Worm (Caenorhabditis elegans): ENCODE measurements around the gene Y54G2A.73.

The Y54G2A.73 gene

ce11 chrIV:3019438-3019837 is 10.7 kb upstream of the Y54G2A.73 start, which contains the start of gene lin-22 (continued):
- TF ChIP-seq unc-62 (GFP tag; optimal IDR thresholded peaks at IDR 0.05 in 1 of 2): no peak
- no peak for TF ChIP-seq unc-62 (tag; optimal IDR thresholded peaks at IDR 0.05)

- TF ChIP-seq lsy-2 (tag; optimal IDR thresholded peaks at IDR 0.05): peak in 1 of 2 experiments; percentile 38
- TF ChIP-seq daf-16 (GFP tag; optimal IDR thresholded peaks at IDR 0.05): no peak
- TF ChIP-seq daf-16 (tag; optimal IDR thresholded peaks at IDR 0.05): no peak
These were observed 9.9 kb upstream of the Y54G2A.73 start for ce11 chrIV:3018588-3018987.

DNA sequence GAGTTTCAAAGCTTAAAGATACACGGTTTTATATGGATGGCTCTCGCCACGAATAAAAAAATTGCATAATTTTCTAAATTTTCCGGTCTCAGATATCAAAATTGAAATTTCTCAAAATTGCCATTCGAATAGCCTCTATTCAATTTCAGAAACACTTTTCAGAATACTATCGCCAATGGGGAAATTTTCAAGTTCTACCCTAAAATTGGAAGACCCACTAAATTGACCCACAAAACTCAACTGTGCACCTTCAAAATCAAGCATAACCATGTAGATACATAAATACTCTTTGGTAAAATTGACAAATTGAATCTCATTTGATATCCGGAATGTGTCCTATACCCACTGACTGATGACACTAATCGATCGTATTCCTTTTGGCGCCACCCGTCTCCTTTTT is 7.5 kb upstream of the Y54G2A.73 start:
- TF ChIP-seq ctbp-1 (GFP tag; IDR thresholded peaks at IDR 0.05) (no peak), unc-62 (GFP tag; optimal IDR thresholded peaks at IDR 0.05 in 1 of 2) (peak in 1 of 2 experiments; percentile 91), unc-62 (tag; optimal IDR thresholded peaks at IDR 0.05) (no peak)

- no peak for TF ChIP-seq lin-1 (GFP tag; IDR thresholded peaks at IDR 0.05)
- TF ChIP-seq nhr-28 (tag; optimal IDR thresholded peaks at IDR 0.05): peak; percentile 26
- TF ChIP-seq hlh-30 (tag; optimal IDR thresholded peaks at IDR 0.05; ENCODE audit: insufficient read depth): peak; percentile 36
- TF ChIP-seq unc-62 (GFP tag; optimal IDR thresholded peaks at IDR 0.05 in 1 of 2): peak in 1 of 2 experiments; percentile 85
- no peak for TF ChIP-seq unc-62 (tag; optimal IDR thresholded peaks at IDR 0.05)
- 0 out of 2 replicates have a peak, but pooled peaks have one; percentile 16 for TF ChIP-seq tra-1 (GFP tag; IDR thresholded peaks at IDR 0.05)
- 0 out of 2 replicates have a peak, but pooled peaks have one; percentile 29 for TF ChIP-seq dmd-9 (GFP tag; IDR thresholded peaks at IDR 0.05)
- no peak for TF ChIP-seq ceh-82 (tag; optimal IDR thresholded peaks at IDR 0.05)
- TF ChIP-seq zip-11 (GFP tag; IDR thresholded peaks at IDR 0.05): no peak
- peak; percentile 81 for TF ChIP-seq aha-1 (tag)
These were observed 5.9 kb upstream of the Y54G2A.73 start for ce11 chrIV:3014610-3015009.

DNA sequence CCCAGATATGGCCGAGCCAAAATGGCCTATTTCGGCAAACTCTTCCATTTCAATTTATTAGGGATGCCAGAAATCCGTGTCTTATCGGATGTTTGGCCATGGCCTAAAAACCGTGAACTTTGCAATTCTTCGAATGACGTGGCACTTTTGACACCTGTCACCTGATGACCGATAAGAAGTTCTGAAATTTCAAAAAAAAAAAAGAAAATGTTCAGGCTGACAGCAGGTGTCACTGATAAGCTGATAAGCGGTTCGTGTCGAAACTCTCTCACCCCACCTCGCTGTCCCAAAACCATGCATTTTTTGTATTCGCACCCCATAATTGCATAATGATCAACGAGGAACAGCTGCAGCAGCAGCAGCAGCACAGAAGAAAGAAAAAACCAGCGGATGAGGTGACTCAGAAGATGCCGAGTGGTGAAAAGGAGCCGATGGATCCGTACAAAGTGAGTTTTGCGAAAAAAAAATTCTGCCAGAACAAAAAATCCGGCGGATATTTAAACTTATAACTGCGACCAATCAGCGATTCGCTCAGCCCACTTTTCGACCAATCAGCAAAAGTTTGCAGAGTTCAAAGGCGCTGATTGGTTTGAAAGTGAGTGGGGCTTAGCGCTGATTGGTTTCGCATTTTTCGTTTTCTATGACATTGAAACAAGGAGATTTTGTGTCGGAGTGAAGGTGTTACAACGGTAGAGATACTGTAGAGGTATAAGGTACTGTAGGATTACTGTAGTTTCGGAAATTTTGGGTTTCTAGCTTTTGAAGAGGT is 3.9 kb upstream of the Y54G2A.73 start, which contains the start of the genes Y54G2A.28 and vrp-1:
Gene Y54G2A.28 (minus strand): TSS at position 48 of the 769 bp plus-strand sequence.
Gene vrp-1 (plus strand): TSS at position 214 of the 769 bp plus-strand sequence.
- no peak for TF ChIP-seq attf-4 (tag; optimal IDR thresholded peaks at IDR 0.05)
- peak; percentile 97 for TF ChIP-seq dmd-6 (GFP tag; IDR thresholded peaks at IDR 0.05)
- no peak for TF ChIP-seq hmg-1.1 (GFP tag; IDR thresholded peaks at IDR 0.05)
- TF ChIP-seq lin-13 (GFP tag; optimal IDR thresholded peaks at IDR 0.05): peak; percentile 49
- TF ChIP-seq nhr-77 (tag; optimal IDR thresholded peaks at IDR 0.05): peak; percentile 53
- peak; percentile 45 for TF ChIP-seq nhr-48 (tag; optimal IDR thresholded peaks at IDR 0.05)
- peak; percentile 2 for TF ChIP-seq jun-1 (tag; optimal IDR thresholded peaks at IDR 0.05)
- peak; percentile 45 for TF ChIP-seq hlh-30 (tag; optimal IDR thresholded peaks at IDR 0.05; ENCODE audit: insufficient read depth)
- TF ChIP-seq daf-16 (GFP tag; optimal IDR thresholded peaks at IDR 0.05): no peak
- TF ChIP-seq daf-16 (tag; optimal IDR thresholded peaks at IDR 0.05): peak; percentile 64
- TF ChIP-seq lin-15B (tag; optimal IDR thresholded peaks at IDR 0.05): no peak
- TF ChIP-seq hlh-11 (tag; optimal IDR thresholded peaks at IDR 0.05): peak; percentile 92
- peak; percentile 53 for TF ChIP-seq set-16 (GFP tag; IDR thresholded peaks at IDR 0.05)
- TF ChIP-seq lir-3 (tag; optimal IDR thresholded peaks at IDR 0.05): no peak
- no peak for TF ChIP-seq ctbp-1 (GFP tag; IDR thresholded peaks at IDR 0.05)
- TF ChIP-seq php-3 (GFP tag; IDR thresholded peaks at IDR 0.05): peak; percentile 73
- peak; percentile 52 to 86 for TF ChIP-seq unc-62 (GFP tag; optimal IDR thresholded peaks at IDR 0.05 in 1 of 2)
- TF ChIP-seq unc-62 (tag; optimal IDR thresholded peaks at IDR 0.05): no peak
- TF ChIP-seq aha-1 (tag): peak; percentile 14
- no peak for TF ChIP-seq spr-1 (tag; optimal IDR thresholded peaks at IDR 0.05)
- peak in 1 of 2 experiments; percentile 9 for TF ChIP-seq hif-1 (tag; optimal IDR thresholded peaks at IDR 0.05)
- peak; percentile 44; the same call in 1 of the 2 replicates for TF ChIP-seq pha-4 (GFP tag; IDR thresholded peaks at IDR 0.05)
- TF ChIP-seq pha-4 (tag; optimal IDR thresholded peaks at IDR 0.05): no peak
- no peak for TF ChIP-seq sdz-12 (GFP tag; optimal IDR thresholded peaks at IDR 0.05)
- TF ChIP-seq spr-3 (GFP tag; optimal IDR thresholded peaks at IDR 0.05): no peak
- TF ChIP-seq Y75B8A.6 (GFP tag; IDR thresholded peaks at IDR 0.05): no peak
- no peak for TF ChIP-seq lin-39 (tag; optimal IDR thresholded peaks at IDR 0.05)
- TF ChIP-seq mep-1 (tag; optimal IDR thresholded peaks at IDR 0.05): peak; percentile 15
- TF ChIP-seq mdt-29 (GFP tag; IDR thresholded peaks at IDR 0.05): peak; percentile 42; the same call in 1 of the 2 replicates
- TF ChIP-seq nhr-28 (tag; optimal IDR thresholded peaks at IDR 0.05): peak; percentile 73
- peak; percentile 93 for TF ChIP-seq tra-1 (GFP tag; IDR thresholded peaks at IDR 0.05)
- TF ChIP-seq pqm-1 (tag; optimal IDR thresholded peaks at IDR 0.05): peak; percentile 59
- TF ChIP-seq nhr-41 (GFP tag; IDR thresholded peaks at IDR 0.05): peak; percentile 88; the same call in 1 of the 2 replicates
- no peak for TF ChIP-seq nhr-10 (tag; optimal IDR thresholded peaks at IDR 0.05)
- TF ChIP-seq unc-39 (tag; optimal IDR thresholded peaks at IDR 0.05): no peak
